Worm (Caenorhabditis elegans) whole organism, mixed stage, embryonic: ENCODE data around the gene scav-2.

Experiments
- elt-1 ChIP-seq: sonication (generic microtip); optimal IDR thresholded peaks from 2 replicates; lab custom pipeline; 2017; ENCODE audit warnings: missing genetic modification characterization, mild to moderate bottlenecking, missing compliant biosample characterization, antibody characterized with exemption, moderate library complexity, borderline replicate concordance; ENCODE audit not compliant: insufficient read depth
- ztf-11 ChIP-seq: fragments of 150-350 bp; optimal IDR thresholded peaks from 2 replicates; lab custom pipeline; 2014; ENCODE audit warnings: missing biosample characterization, missing genetic modification characterization

- TF ChIP-seq ztf-11 (tag; lab: Kevin White, UChicago) = no peak
- TF ChIP-seq elt-1 = no peak
Measured at ce11 chrIII:13542458-13542857, 12.7 kb downstream of the scav-2 start.
